Worm (Caenorhabditis elegans) whole organism, L4 larva: ENCODE data around the gene Y51H4A.25.
A peak's percentile ranks its signal among the peaks of the same experiment; 100 is the strongest.

Source experiments
- D1046.2 ChIP-seq: fragments of 200-800 bp; sonication (Bioruptor generic); IDR thresholded peaks from 2 replicates; pipeline ENCODE4 v1.3.6; 2022; ENCODE audit warnings: missing genetic modification characterization, missing compliant biosample characterization
- F44E2.7 ChIP-seq: fragments of 200-800 bp; sonication (Bioruptor generic); IDR thresholded peaks from 2 replicates; pipeline ENCODE4 v2.1.2; 2022; ENCODE audit warnings: missing genetic modification characterization, missing compliant biosample characterization
- R02D3.7 ChIP-seq: fragments of 150-350 bp; sonication (generic microtip); optimal IDR thresholded peaks from 3 replicates; lab custom pipeline; 2014; ENCODE audit warnings: missing biosample characterization, missing genetic modification characterization
- T20F7.1 ChIP-seq: fragments of 200-800 bp; sonication (Bioruptor generic); optimal IDR thresholded peaks from 2 replicates; lab custom pipeline; 2018; ENCODE audit warnings: mild to moderate bottlenecking, missing genetic modification characterization, missing compliant biosample characterization
- ZK546.5 ChIP-seq, 2 experiments: sonication (generic microtip); optimal IDR thresholded peaks; 2 replicates each; lab custom pipeline; 2017; ENCODE audit warnings: missing biosample characterization in 2 of 2, missing genetic modification characterization in 2 of 2
- aha-1 ChIP-seq: fragments of 150-350 bp; peaks from one replicate; lab custom pipeline; 2014; ENCODE audit warnings: missing biosample characterization, missing genetic modification characterization
- ceh-20 ChIP-seq: fragments of 200-800 bp; sonication (Bioruptor generic); IDR thresholded peaks from 2 replicates; pipeline ENCODE4 v1.3.6; 2022; ENCODE audit warnings: missing genetic modification reagents, missing genetic modification characterization, missing compliant biosample characterization
- ceh-82 ChIP-seq: sonication (generic microtip); optimal IDR thresholded peaks from 2 replicates; lab custom pipeline; 2017; ENCODE audit warnings: missing biosample characterization, missing genetic modification characterization
- cey-2 ChIP-seq: sonication (generic microtip); optimal IDR thresholded peaks from 3 replicates; lab custom pipeline; 2017; ENCODE audit warnings: missing genetic modification characterization, mild to moderate bottlenecking, missing compliant biosample characterization, antibody characterized with exemption, borderline replicate concordance; ENCODE audit not compliant: insufficient read depth
- daf-12 ChIP-seq: fragments of 150-350 bp; optimal IDR thresholded peaks from 2 replicates; lab custom pipeline; 2014; ENCODE audit warnings: missing biosample characterization, missing genetic modification reagents, missing genetic modification characterization
- daf-16 ChIP-seq, 3 experiments: sonication (generic microtip); optimal IDR thresholded peaks; 2 replicates each; lab custom pipeline; 2016 to 2017; ENCODE audit warnings: missing genetic modification characterization in 3 of 3, missing genetic modification reagents in 3 of 3, mild to moderate bottlenecking in 2 of 3, missing compliant biosample characterization in 2 of 3, missing biosample characterization in 1 of 3, moderate library complexity in 1 of 3
- daf-8 ChIP-seq: fragments of 200-800 bp; sonication (Bioruptor generic); IDR thresholded peaks from 2 replicates; pipeline ENCODE4 v1.3.6; 2022; ENCODE audit warnings: missing genetic modification characterization, missing compliant biosample characterization
- dve-1 ChIP-seq: sonication (generic microtip); optimal IDR thresholded peaks from 2 replicates; lab custom pipeline; 2017; ENCODE audit warnings: antibody characterized with exemption, mild to moderate bottlenecking, missing genetic modification characterization, missing compliant biosample characterization; ENCODE audit not compliant: insufficient read depth
- hif-1 ChIP-seq, 2 experiments: sonication (generic microtip); optimal IDR thresholded peaks; 2 replicates each; lab custom pipeline; 2016 to 2017; ENCODE audit warnings: missing compliant biosample characterization in 2 of 2, missing genetic modification characterization in 2 of 2, missing genetic modification reagents in 2 of 2, missing genotype in 2 of 2, mild to moderate bottlenecking in 1 of 2
- hmg-1.1 ChIP-seq: fragments of 200-800 bp; sonication (Bioruptor generic); IDR thresholded peaks from 2 replicates; pipeline ENCODE4 v1.3.6; 2022; ENCODE audit warnings: missing genetic modification reagents, missing genetic modification characterization, missing compliant biosample characterization
- jun-1 ChIP-seq: fragments of 150-350 bp; optimal IDR thresholded peaks from 2 replicates; lab custom pipeline; 2014; ENCODE audit warnings: missing biosample characterization, missing genetic modification reagents, missing genetic modification characterization
- lir-3 ChIP-seq: sonication (generic microtip); optimal IDR thresholded peaks from 2 replicates; lab custom pipeline; 2016; ENCODE audit warnings: mild to moderate bottlenecking, missing genetic modification characterization, missing compliant biosample characterization
- madf-9 ChIP-seq: fragments of 200-800 bp; sonication (Bioruptor generic); conservative IDR thresholded peaks from 2 replicates; pipeline ENCODE4 v1.3.6; 2022; ENCODE audit warnings: missing genetic modification reagents, missing genetic modification characterization, missing compliant biosample characterization
- mdl-1 ChIP-seq, 2 experiments: fragments of 150-350 bp in 1 of 2; sonication (generic microtip) in 1 of 2; optimal IDR thresholded peaks; 2 replicates each; lab custom pipeline; 2014 to 2017; ENCODE audit warnings: missing biosample characterization in 2 of 2, missing genetic modification characterization in 2 of 2
- mep-1 ChIP-seq: fragments of 150-350 bp; sonication (generic microtip); optimal IDR thresholded peaks from 3 replicates; lab custom pipeline; 2014; ENCODE audit warnings: missing biosample characterization, missing genetic modification characterization
- mes-2 ChIP-seq: sonication (generic microtip); optimal IDR thresholded peaks from 2 replicates; lab custom pipeline; 2016; ENCODE audit warnings: missing genotype, mild to moderate bottlenecking, missing genetic modification characterization, missing compliant biosample characterization; ENCODE audit not compliant: poor library complexity, severe bottlenecking
- mxl-2 ChIP-seq: fragments of 200-800 bp; sonication (Bioruptor generic); conservative IDR thresholded peaks from 2 replicates; pipeline ENCODE4 v1.3.6; 2022; ENCODE audit warnings: missing genetic modification reagents, missing genetic modification characterization, missing compliant biosample characterization
- nhr-11 ChIP-seq: fragments of 150-350 bp; optimal IDR thresholded peaks from 2 replicates; lab custom pipeline; 2014; ENCODE audit warnings: missing biosample characterization, missing genetic modification characterization
- nhr-111 ChIP-seq: fragments of 200-800 bp; sonication (Bioruptor generic); optimal IDR thresholded peaks from 2 replicates; lab custom pipeline; 2018; ENCODE audit warnings: mild to moderate bottlenecking, missing genetic modification characterization, missing compliant biosample characterization
- nhr-28 ChIP-seq: fragments of 150-350 bp; optimal IDR thresholded peaks from 2 replicates; lab custom pipeline; 2014; ENCODE audit warnings: missing biosample characterization, missing genetic modification characterization
- nhr-76 ChIP-seq: fragments of 150-350 bp; optimal IDR thresholded peaks from 2 replicates; lab custom pipeline; 2014; ENCODE audit warnings: missing biosample characterization, missing genetic modification characterization
- php-3 ChIP-seq: fragments of 200-800 bp; sonication (Bioruptor generic); IDR thresholded peaks from 2 replicates; pipeline ENCODE4 v1.3.6; 2022; ENCODE audit warnings: missing genetic modification reagents, missing genetic modification characterization, missing compliant biosample characterization
- pqm-1 ChIP-seq: sonication (generic microtip); optimal IDR thresholded peaks from 2 replicates; lab custom pipeline; 2017; ENCODE audit warnings: missing biosample characterization, missing genetic modification characterization
- saeg-2 ChIP-seq: fragments of 200-800 bp; sonication (Bioruptor generic); IDR thresholded peaks from 2 replicates; pipeline ENCODE4 v1.3.6; 2022; ENCODE audit warnings: missing genetic modification reagents, missing genetic modification characterization, missing compliant biosample characterization
- skn-1 ChIP-seq: fragments of 150-350 bp; optimal IDR thresholded peaks from 2 replicates; lab custom pipeline; 2014; ENCODE audit warnings: missing biosample characterization, missing genetic modification characterization
- tag-97 ChIP-seq: fragments of 200-800 bp; sonication (Bioruptor generic); IDR thresholded peaks from 2 replicates; pipeline ENCODE4 v1.3.6; 2022; ENCODE audit warnings: missing genetic modification characterization, missing compliant biosample characterization
- unc-62 ChIP-seq, 3 experiments: fragments of 150-350 bp in 1 of 3; sonication (generic microtip); optimal IDR thresholded peaks in 2 of 3; peaks in 1 of 3; 1 replicate in 1 of 3; 2 replicates in 2 of 3; lab custom pipeline; 2014 to 2017; ENCODE audit warnings: missing biosample characterization in 3 of 3, missing genetic modification characterization in 3 of 3, missing genetic modification reagents in 3 of 3, missing genotype in 1 of 3
- vab-7 ChIP-seq: fragments of 200-800 bp; sonication (Bioruptor generic); IDR thresholded peaks from 2 replicates; pipeline ENCODE4 v1.3.6; 2022; ENCODE audit warnings: missing genetic modification reagents, missing genetic modification characterization, missing compliant biosample characterization
- zfp-2 ChIP-seq: sonication (generic microtip); optimal IDR thresholded peaks from 2 replicates; lab custom pipeline; 2016; ENCODE audit warnings: mild to moderate bottlenecking, missing genetic modification characterization, missing compliant biosample characterization
- ztf-7 ChIP-seq: fragments of 150-350 bp; optimal IDR thresholded peaks from 2 replicates; lab custom pipeline; 2014; ENCODE audit warnings: missing biosample characterization, missing genetic modification characterization

Gene Y51H4A.25

ce11 chrIV:16735957-16736356 lies at the start of gene Y51H4A.25:
TSS of gene Y51H4A.25 (plus strand) at chrIV:16736329.
- TF ChIP-seq skn-1: no peak
- peak; percentile 26 for TF ChIP-seq dve-1 (tag; lab: Kevin White, UChicago)
- peak; percentile 85 for TF ChIP-seq pqm-1 (tag; lab: Kevin White, UChicago)
- peak; percentile 59; the same call in 1 of the 2 replicates for TF ChIP-seq php-3 (GFP tag; lab: Robert Waterston, UW)
- TF ChIP-seq mdl-1 (tag; optimal IDR thresholded peaks at IDR 0.05; lab: Kevin White, UChicago): no peak
- peak; percentile 18 for TF ChIP-seq nhr-28 (tag; lab: Kevin White, UChicago)
- TF ChIP-seq daf-16 (GFP tag; optimal IDR thresholded peaks at IDR 0.05; lab: Kevin White, UChicago): no peak
- TF ChIP-seq daf-16 (tag; optimal IDR thresholded peaks at IDR 0.05; lab: Kevin White, UChicago): peak; percentile 66

- TF ChIP-seq T20F7.1 (no peak), ztf-7 (no peak), dve-1 (tag; lab: Kevin White, UChicago) (no peak), D1046.2 (no peak), daf-12 (tag; lab: Kevin White, UChicago) (no peak), R02D3.7 (no peak), daf-8 (GFP tag; lab: Robert Waterston, UW) (no peak), vab-7 (GFP tag; lab: Robert Waterston, UW) (no peak), madf-9 (GFP tag; lab: Robert Waterston, UW) (no peak), unc-62 (GFP tag; optimal IDR thresholded peaks at IDR 0.05 in 1 of 2; lab: Kevin White, UChicago) (no peak), unc-62 (tag; optimal IDR thresholded peaks at IDR 0.05; lab: Kevin White, UChicago) (no peak), mdl-1 (tag; optimal IDR thresholded peaks at IDR 0.05; lab: Kevin White, UChicago) (no peak), tag-97 (GFP tag; lab: Robert Waterston, UW) (no peak), zfp-2 (tag; lab: Kevin White, UChicago) (no peak), skn-1 (no peak), hif-1 (tag; optimal IDR thresholded peaks at IDR 0.05; lab: Kevin White, UChicago) (no peak), nhr-28 (tag; lab: Kevin White, UChicago) (no peak), ZK546.5 (tag; optimal IDR thresholded peaks at IDR 0.05; lab: Kevin White, UChicago) (no peak), F44E2.7 (GFP tag; lab: Robert Waterston, UW) (no peak)
- TF ChIP-seq, all 104 proteins: peak for 0
Measured at ce11 chrIV:16694567-16694966, 41.6 kb upstream of the Y51H4A.25 start, which contains the start of gene Y51H4A.941. TSS of gene Y51H4A.941 (minus strand) at chrIV:16694667.

ce11 chrIV:16696422-16696821 lies 39.7 kb upstream of the Y51H4A.25 start:
- TF ChIP-seq daf-16 (GFP tag; optimal IDR thresholded peaks at IDR 0.05; lab: Kevin White, UChicago): no peak
- no peak for TF ChIP-seq daf-16 (tag; optimal IDR thresholded peaks at IDR 0.05; lab: Kevin White, UChicago)
- no peak for TF ChIP-seq dve-1 (tag; lab: Kevin White, UChicago)
- TF ChIP-seq mes-2 (tag; lab: Kevin White, UChicago): no peak
- TF ChIP-seq saeg-2 (GFP tag; lab: Robert Waterston, UW): no peak
- TF ChIP-seq cey-2 (tag; lab: Kevin White, UChicago): no peak
- TF ChIP-seq ceh-82 (tag; lab: Kevin White, UChicago): no peak
- TF ChIP-seq lir-3: no peak
- TF ChIP-seq nhr-111 (GFP tag; lab: Kevin White, UChicago): no peak
- TF ChIP-seq jun-1 (tag; lab: Kevin White, UChicago): no peak
- no peak for TF ChIP-seq T20F7.1
- no peak for TF ChIP-seq nhr-11 (tag; lab: Kevin White, UChicago)
- TF ChIP-seq unc-62 (GFP tag; optimal IDR thresholded peaks at IDR 0.05 in 1 of 2; lab: Kevin White, UChicago): no peak
- TF ChIP-seq unc-62 (tag; optimal IDR thresholded peaks at IDR 0.05; lab: Kevin White, UChicago): no peak
- TF ChIP-seq hmg-1.1 (GFP tag; lab: Robert Waterston, UW): no peak
- no peak for TF ChIP-seq nhr-76
- no peak for TF ChIP-seq ceh-20 (GFP tag; lab: Robert Waterston, UW)
- no peak for TF ChIP-seq aha-1 (tag; lab: Kevin White, UChicago)
- TF ChIP-seq php-3 (GFP tag; lab: Robert Waterston, UW): no peak
- no peak for TF ChIP-seq mep-1
- no peak for TF ChIP-seq mxl-2 (GFP tag; lab: Robert Waterston, UW)
